Fruit fly (Drosophila melanogaster) S2 (cell line): ENCODE results near the gene CG42335.
"Not testable (repeated sequence)": the region's sequence is repeated elsewhere in the genome, so short reads cannot be mapped to it uniquely, and the experiment has no call there.

ENCODE experiments used
- CG8478 ChIP-seq: fragments of >200 bp; optimal IDR thresholded peaks from 2 replicates; lab custom pipeline; 2018
- CTCF ChIP-seq, 2 experiments: fragments of >200 bp; optimal IDR thresholded peaks; 2 replicates each; lab custom pipeline; 2018

The CG42335 gene

DNA sequence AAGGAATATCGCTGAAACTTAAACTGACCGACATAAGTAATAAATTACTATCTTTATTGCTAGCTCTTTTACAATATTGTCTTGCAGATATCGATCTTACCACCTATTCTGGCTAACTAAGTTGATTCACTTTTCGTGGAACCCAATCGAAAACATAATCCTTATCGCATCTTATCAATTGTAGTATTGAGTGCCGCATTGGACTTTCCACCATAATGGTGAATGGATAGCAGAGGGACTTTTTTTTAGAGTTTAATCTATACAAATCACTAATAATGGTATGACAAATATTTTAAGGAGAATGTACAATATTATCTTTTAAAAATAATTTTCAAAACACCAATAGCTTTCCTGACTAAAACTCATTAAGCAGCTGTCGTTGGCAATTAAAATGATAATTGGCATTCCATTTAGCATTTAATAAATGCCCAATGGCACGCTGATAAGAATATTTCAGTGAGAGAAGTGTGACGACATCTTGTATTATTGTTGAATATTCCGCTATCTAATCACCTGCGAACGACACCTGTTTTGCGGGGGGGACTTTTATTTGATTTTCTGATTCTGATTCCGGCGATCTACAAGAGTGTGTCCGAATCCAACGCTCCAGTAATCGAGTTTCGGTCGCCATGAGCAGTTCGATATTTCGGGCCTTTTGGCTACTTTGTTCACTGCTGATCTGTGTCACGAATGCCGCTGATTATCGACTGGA, at the start of gene CG42335:
Gene CG42335, plus strand, starts transcription at position 620 of the 712 bp plus-strand sequence.
- TF ChIP-seq CTCF (optimal IDR thresholded peaks at IDR 0.05; lab: Kevin White, UChicago) (no peak), CG8478 (no peak)

- TF ChIP-seq CTCF (optimal IDR thresholded peaks at IDR 0.05; lab: Kevin White, UChicago) (no peak), CG8478 (no peak)
Observed at dm6 chr3R:21719420-21719933, 39.1 kb upstream of the CG42335 start, which contains the start of gene CG31176. CG31176 (minus strand) TSS chr3R:21719660.

- no peak for TF ChIP-seq CG8478
- no peak for TF ChIP-seq CTCF (optimal IDR thresholded peaks at IDR 0.05; lab: Kevin White, UChicago)
Observed at dm6 chr3R:21719934-21720431, 38.6 kb upstream of the CG42335 start.

DNA sequence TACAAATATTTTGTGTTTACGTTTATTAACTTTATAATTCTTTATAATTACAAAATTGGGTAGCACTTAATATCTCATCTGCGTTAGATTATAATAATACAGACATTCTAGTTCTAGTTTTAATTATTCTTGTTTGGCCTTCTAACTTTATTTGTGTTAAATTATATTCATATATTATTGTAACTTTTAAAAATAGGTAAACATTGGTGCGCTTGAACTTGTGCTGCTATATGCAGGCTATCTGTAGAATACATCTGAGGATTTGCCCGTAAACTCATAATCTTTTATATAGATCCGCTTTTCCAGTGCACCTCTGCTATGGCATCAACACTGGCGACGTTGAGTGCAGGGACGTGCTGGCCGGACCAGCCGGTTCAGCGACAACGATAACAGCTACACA, 36.1 kb upstream of the CG42335 start:
- TF ChIP-seq CG8478 (no peak), CTCF (optimal IDR thresholded peaks at IDR 0.05; lab: Kevin White, UChicago) (no peak)

DNA sequence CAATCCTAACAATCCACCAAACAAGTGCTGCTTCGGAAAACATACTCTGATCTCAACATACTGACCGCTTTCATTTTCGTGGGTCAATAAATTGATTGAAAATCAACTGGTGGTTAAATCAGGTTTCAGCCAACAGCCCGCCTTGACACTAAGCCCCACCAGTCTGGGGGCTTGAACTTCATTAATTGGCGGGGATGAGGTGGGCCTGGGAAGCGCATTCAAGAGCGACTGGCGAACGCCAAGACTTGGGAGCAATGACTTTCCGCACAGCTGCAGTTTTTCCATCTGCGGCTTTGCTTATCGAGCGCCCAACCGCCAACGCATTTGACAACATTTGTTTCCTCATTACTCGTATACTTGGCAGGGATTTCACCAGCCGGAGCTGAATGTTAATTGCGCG, 32.0 kb upstream of the CG42335 start:
- no peak for TF ChIP-seq CG8478
- no peak for TF ChIP-seq CTCF (optimal IDR thresholded peaks at IDR 0.05; lab: Kevin White, UChicago)

- TF ChIP-seq CG8478 (no peak), CTCF (optimal IDR thresholded peaks at IDR 0.05; lab: Kevin White, UChicago) (no peak)
Observed at dm6 chr3R:21730955-21731354, 27.6 kb upstream of the CG42335 start.

- TF ChIP-seq CTCF (optimal IDR thresholded peaks at IDR 0.05; lab: Kevin White, UChicago) (no peak), CG8478 (no peak)
Observed at dm6 chr3R:21731682-21732081, 26.9 kb upstream of the CG42335 start.

DNA sequence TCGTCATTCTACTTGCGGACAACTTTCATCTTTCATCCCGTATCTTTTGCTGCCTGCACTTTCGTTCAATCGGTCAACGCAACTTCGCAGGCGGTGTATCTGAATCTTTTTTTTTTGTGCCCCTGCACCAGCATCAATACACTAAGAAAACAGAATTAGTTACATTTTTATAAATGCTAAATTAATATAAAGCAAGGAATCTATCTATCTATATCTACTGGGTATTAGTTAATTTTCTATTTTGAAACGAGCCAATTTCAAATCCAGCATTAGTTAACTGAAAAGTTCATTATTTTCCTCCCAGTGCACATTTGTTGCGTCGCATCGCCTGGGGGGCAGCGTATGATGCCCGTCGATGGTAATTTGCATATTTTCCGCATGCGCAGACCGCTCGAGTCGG, 25.7 kb upstream of the CG42335 start:
- TF ChIP-seq CG8478: no peak
- no peak for TF ChIP-seq CTCF (optimal IDR thresholded peaks at IDR 0.05; lab: Kevin White, UChicago)

DNA sequence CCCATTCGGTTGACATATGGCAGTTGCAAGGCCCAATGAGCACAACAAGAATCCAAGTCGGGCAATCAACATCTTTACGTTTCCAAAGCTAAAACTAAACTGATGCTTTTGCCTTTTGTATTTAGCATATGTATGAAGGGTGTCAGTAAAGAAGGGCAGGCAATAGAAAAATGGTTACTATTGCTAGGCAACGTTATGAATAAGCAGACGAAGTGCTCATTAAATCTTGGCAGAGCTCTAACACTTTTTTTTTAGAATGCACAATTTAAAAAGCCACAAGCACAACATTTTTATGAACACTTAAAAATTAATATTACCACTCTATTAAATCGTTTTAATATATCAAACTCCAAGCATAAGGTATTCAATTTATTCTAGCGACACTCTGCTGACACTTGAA, 22.4 kb upstream of the CG42335 start, which contains the start of gene Sfp93F:
Gene Sfp93F, minus strand, starts transcription at position 101 of the 400 bp plus-strand sequence.
- not testable (repeated sequence) for TF ChIP-seq CG8478; CTCF (optimal IDR thresholded peaks at IDR 0.05; lab: Kevin White, UChicago)

DNA sequence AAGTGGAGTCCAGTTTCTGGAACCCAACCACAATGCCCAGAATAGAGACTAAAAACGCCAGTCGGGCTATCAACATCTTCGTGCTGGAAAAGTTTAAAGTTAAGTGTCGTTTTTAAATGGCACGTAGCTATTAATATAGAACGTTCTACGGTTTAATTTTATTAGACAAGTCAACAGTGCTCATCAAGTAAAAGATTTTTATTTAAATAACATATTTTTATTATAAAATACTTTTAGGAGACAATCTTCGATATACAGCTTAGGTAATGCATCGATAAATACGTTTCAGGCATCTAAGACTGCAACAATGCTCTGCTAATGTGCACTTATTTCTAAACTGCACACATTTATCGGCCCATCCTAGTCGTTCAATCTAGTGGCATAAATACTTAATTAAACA, 21.8 kb upstream of the CG42335 start, which contains the start of gene CG42869:
Gene CG42869, minus strand, starts transcription at position 101 of the 400 bp plus-strand sequence.
- TF ChIP-seq CG8478 (no peak), CTCF (optimal IDR thresholded peaks at IDR 0.05; lab: Kevin White, UChicago) (no peak)

DNA sequence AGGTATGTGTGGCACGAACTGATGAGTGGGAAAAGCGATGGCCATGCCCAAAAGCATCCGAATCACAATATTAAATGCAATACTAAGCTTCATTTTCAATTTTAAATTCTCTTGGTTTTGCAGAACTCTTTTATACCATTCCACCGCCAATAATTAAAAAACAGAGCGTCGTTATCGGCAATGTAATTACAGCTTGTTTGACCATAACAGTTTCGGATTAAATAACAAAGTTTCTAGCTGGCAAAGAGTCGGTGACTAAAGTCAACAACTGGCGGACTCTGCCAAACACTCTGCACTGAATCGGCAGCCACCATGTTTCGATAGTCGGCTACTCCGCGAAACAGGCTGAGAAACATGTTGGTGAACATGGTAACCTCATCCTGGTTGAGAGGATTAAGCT, 21.3 kb upstream of the CG42335 start, which contains the start of gene CG42870:
Gene CG42870, minus strand, starts transcription at position 101 of the 400 bp plus-strand sequence.
- TF ChIP-seq CG8478 (no peak), CTCF (optimal IDR thresholded peaks at IDR 0.05; lab: Kevin White, UChicago) (no peak)

dm6 chr3R:21739010-21739409, 19.6 kb upstream of the CG42335 start, which contains the start of gene CG34034:
CG34034 (minus strand) TSS chr3R:21739110.
- TF ChIP-seq CG8478: no peak
- no peak for TF ChIP-seq CTCF (optimal IDR thresholded peaks at IDR 0.05; lab: Kevin White, UChicago)

DNA sequence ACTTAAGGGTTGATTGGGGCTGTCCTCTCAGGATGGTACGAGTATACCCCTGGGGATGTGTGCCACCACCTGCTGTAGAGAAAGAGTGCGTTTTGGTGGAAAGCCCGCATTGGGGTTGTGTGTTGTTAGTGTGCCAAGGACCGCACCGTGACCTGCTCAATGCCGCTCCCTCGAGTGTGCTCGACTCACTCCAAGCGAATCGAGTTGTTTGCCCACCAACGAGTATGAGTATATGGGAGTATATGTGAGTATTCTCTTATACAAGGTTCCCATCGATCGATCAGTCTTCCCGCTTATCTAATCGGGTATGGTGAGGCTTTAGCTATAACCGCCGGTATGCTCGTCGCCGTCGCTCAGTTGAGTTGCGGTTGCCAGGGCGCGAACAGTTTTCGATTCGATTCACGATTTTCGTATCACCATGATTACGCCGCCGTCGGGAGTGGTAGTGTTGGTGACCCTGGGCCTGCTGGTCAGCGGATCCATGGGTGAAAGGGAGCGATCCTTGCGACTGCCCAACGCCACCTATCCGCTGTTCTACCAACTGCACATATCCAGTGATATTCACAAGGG, 18.7 kb upstream of the CG42335 start, which contains the start of gene CG5849:
Gene CG5849, plus strand, starts transcription at position 356 of the 570 bp plus-strand sequence.
- TF ChIP-seq CTCF (optimal IDR thresholded peaks at IDR 0.05; lab: Kevin White, UChicago): no peak
- TF ChIP-seq CG8478: no peak

dm6 chr3R:21740766-21741350, 17.7 kb upstream of the CG42335 start:
- TF ChIP-seq CTCF (optimal IDR thresholded peaks at IDR 0.05; lab: Kevin White, UChicago) (no peak), CG8478 (no peak)

- TF ChIP-seq CG8478 (no peak), CTCF (optimal IDR thresholded peaks at IDR 0.05; lab: Kevin White, UChicago) (no peak)
Observed at dm6 chr3R:21744988-21745387, 13.6 kb upstream of the CG42335 start, which contains the start of gene CG31343. CG31343 (plus strand) TSS chr3R:21745266.
